4 fruit fly cellular contexts compared by ENCODE assay signal in the genomic region with DNA sequence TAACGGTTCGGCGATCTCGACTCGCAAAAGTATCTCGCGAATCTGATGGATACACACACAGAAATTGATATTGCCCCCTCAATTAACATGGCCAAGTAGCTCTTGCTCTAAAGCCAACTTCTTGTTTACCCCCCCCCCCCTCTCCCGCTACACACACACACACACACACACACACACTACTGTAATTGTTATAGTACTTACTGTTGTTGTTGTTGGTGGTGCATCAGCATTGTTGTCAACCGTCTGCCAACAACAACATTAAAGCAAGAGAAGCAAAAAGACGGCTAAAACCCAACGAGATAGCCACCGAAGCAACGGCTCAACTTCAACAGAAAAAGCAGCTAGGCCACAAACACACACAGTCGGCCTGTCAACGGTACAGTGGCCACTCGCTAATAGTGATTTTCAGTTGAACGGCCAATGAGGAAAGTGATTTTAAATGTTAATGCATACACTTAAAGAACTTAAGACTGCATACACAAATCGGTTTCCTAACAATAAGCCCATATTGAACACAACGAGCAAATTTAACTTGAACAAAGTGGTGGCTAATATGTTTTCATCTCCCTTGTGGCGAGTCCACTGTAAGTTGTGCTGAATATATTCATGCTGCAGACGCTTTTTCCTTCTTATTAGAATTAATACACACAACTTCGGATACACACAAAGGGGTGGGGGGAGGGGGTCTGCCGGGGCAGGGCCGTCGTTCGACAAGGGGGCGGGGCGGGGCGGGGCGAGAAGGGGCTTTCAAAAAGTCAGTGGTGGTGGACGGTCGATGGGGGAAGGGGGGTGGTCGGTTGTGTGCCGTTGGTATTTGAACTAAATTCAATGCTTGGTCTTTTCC.
TF ChIP-seq lines count a peak whose summit lies in the region.

No protein-coding gene starts in this region.

TF ChIP-seq in whole organism, embryonic, 481 proteins besides CTCF, POLR2A, EP300 and RAD21 (continued from another document and continues in another):
- TF ChIP-seq CG7963 (GFP tag; IDR thresholded peaks at IDR 0.05; lab: Robert Waterston, UW; ENCODE audit: partially characterized antibody) (no peak), z (GFP tag; IDR thresholded peaks at IDR 0.05; lab: Robert Waterston, UW) (no peak), CG3995 (GFP tag; optimal IDR thresholded peaks at IDR 0.05; lab: Kevin White, UChicago) (peak; percentile 41), kah (GFP tag; optimal IDR thresholded peaks at IDR 0.05; lab: Kevin White, UChicago) (peak; percentile 49), ttk (GFP tag; IDR thresholded peaks at IDR 0.05; lab: Robert Waterston, UW) (peak; percentile 83), CG1024 (GFP tag; IDR thresholded peaks at IDR 0.05; lab: Robert Waterston, UW) (peak; percentile 52; the same call in 1 of the 2 replicates), Mad (GFP tag; optimal IDR thresholded peaks at IDR 0.05; lab: Kevin White, UChicago) (peak; percentile 75), slou (GFP tag; optimal IDR thresholded peaks at IDR 0.05; lab: Kevin White, UChicago) (peak; percentile 30), tup (GFP tag; optimal IDR thresholded peaks at IDR 0.05; lab: Kevin White, UChicago) (peak; percentile 47), sd (tag; optimal IDR thresholded peaks at IDR 0.05; lab: Kevin White, UChicago) (peak; percentile 84), CG8281 (tag; optimal IDR thresholded peaks at IDR 0.05; lab: Kevin White, UChicago) (peak; percentile 65), btn (GFP tag; optimal IDR thresholded peaks at IDR 0.05; lab: Kevin White, UChicago) (peak; percentile 84), dmrt11E (tag; optimal IDR thresholded peaks at IDR 0.05; lab: Kevin White, UChicago) (peak; percentile 71), hth (optimal IDR thresholded peaks at IDR 0.05; lab: Kevin White, UChicago) (no peak), D19B (GFP tag; optimal IDR thresholded peaks at IDR 0.05; lab: Kevin White, UChicago) (peak; percentile 65), CG34376 (GFP tag; optimal IDR thresholded peaks at IDR 0.05; lab: Kevin White, UChicago) (peak; percentile 48), Awh (GFP tag; IDR thresholded peaks at IDR 0.05; lab: Robert Waterston, UW) (peak; percentile 79), knrl (GFP tag; IDR thresholded peaks at IDR 0.05; lab: Robert Waterston, UW; ENCODE audit: partially characterized antibody) (no peak), CG32772 (GFP tag; IDR thresholded peaks at IDR 0.05; lab: Robert Waterston, UW) (peak; percentile 89), Max (GFP tag; optimal IDR thresholded peaks at IDR 0.05; lab: Kevin White, UChicago) (peak; percentile 70), wor (GFP tag; IDR thresholded peaks at IDR 0.05; lab: Robert Waterston, UW) (peak; percentile 82), Neu2 (GFP tag; optimal IDR thresholded peaks at IDR 0.05; lab: Kevin White, UChicago; ENCODE audit: borderline replicate concordance) (no peak), CG32767 (GFP tag; IDR thresholded peaks at IDR 0.05; lab: Robert Waterston, UW) (peak; percentile 90), NFAT (GFP tag; IDR thresholded peaks at IDR 0.05; lab: Robert Waterston, UW) (peak; percentile 49; the same call in 1 of the 2 replicates), Med (GFP tag; lab: Kevin White, UChicago) (peak; percentile 98), Dek (tag; optimal IDR thresholded peaks at IDR 0.05; lab: Kevin White, UChicago) (peak; percentile 80), mam (GFP tag; optimal IDR thresholded peaks at IDR 0.05; lab: Kevin White, UChicago) (peak; percentile 84), Sin3A (optimal IDR thresholded peaks at IDR 0.05; lab: Kevin White, UChicago) (no peak), CG7357 (GFP tag; IDR thresholded peaks at IDR 0.05; lab: Robert Waterston, UW) (peak; percentile 85), CG10462 (GFP tag; optimal IDR thresholded peaks at IDR 0.05; lab: Kevin White, UChicago) (peak; percentile 61)

TF ChIP-seq in whole organism, prepupa, 60 proteins besides CTCF, POLR2A, EP300 and RAD21 (continued from another document and continues in another):
- TF ChIP-seq Sox15 (GFP tag; optimal IDR thresholded peaks at IDR 0.05; lab: Kevin White, UChicago) (peak; percentile 62), CG11902 (GFP tag; optimal IDR thresholded peaks at IDR 0.05; lab: Kevin White, UChicago) (peak; percentile 58), Ets21C (GFP tag; optimal IDR thresholded peaks at IDR 0.05; lab: Kevin White, UChicago) (peak; percentile 63), Sox102F (GFP tag; optimal IDR thresholded peaks at IDR 0.05; lab: Kevin White, UChicago) (peak; percentile 51), CG10669 (GFP tag; optimal IDR thresholded peaks at IDR 0.05; lab: Kevin White, UChicago) (peak; percentile 81), CG16779 (tag; optimal IDR thresholded peaks at IDR 0.05; lab: Kevin White, UChicago) (peak; percentile 48), CG1621 (tag; optimal IDR thresholded peaks at IDR 0.05; lab: Kevin White, UChicago) (peak; percentile 63), CG6792 (GFP tag; optimal IDR thresholded peaks at IDR 0.05; lab: Kevin White, UChicago) (peak; percentile 76), CG6854 (GFP tag; optimal IDR thresholded peaks at IDR 0.05; lab: Kevin White, UChicago) (no peak), CG8319 (GFP tag; optimal IDR thresholded peaks at IDR 0.05; lab: Kevin White, UChicago) (peak; percentile 61), eg (GFP tag; IDR thresholded peaks at IDR 0.05; lab: Robert Waterston, UW) (peak; percentile 88), fd59A (GFP tag; optimal IDR thresholded peaks at IDR 0.05; lab: Kevin White, UChicago) (peak; percentile 77), Lpt (GFP tag; optimal IDR thresholded peaks at IDR 0.05; lab: Kevin White, UChicago) (peak; percentile 69), Hr39 (GFP tag; optimal IDR thresholded peaks at IDR 0.05; lab: Kevin White, UChicago) (peak; percentile 77), fd85E (GFP tag; optimal IDR thresholded peaks at IDR 0.05; lab: Kevin White, UChicago) (peak; percentile 20), CG10631 (GFP tag; optimal IDR thresholded peaks at IDR 0.05; lab: Kevin White, UChicago) (peak; percentile 83), pdm3 (GFP tag; optimal IDR thresholded peaks at IDR 0.05; lab: Kevin White, UChicago) (peak; percentile 85), CG15336 (GFP tag; IDR thresholded peaks at IDR 0.05; lab: Robert Waterston, UW) (peak; percentile 91), lz (GFP tag; optimal IDR thresholded peaks at IDR 0.05; lab: Kevin White, UChicago) (peak; percentile 80), dac (GFP tag; optimal IDR thresholded peaks at IDR 0.05; lab: Kevin White, UChicago) (peak; percentile 77), vri (GFP tag; optimal IDR thresholded peaks at IDR 0.05; lab: Kevin White, UChicago) (peak; percentile 62), CG6276 (GFP tag; optimal IDR thresholded peaks at IDR 0.05; lab: Kevin White, UChicago) (peak; percentile 82), CG32006 (GFP tag; optimal IDR thresholded peaks at IDR 0.05; lab: Kevin White, UChicago) (peak; percentile 91), esn (GFP tag; optimal IDR thresholded peaks at IDR 0.05; lab: Kevin White, UChicago) (peak; percentile 75), OdsH (GFP tag; optimal IDR thresholded peaks at IDR 0.05; lab: Kevin White, UChicago) (peak; percentile 76), CG11762 (GFP tag; optimal IDR thresholded peaks at IDR 0.05; lab: Kevin White, UChicago; ENCODE audit: insufficient read depth) (peak; percentile 60), Eip78C (GFP tag; lab: Kevin White, UChicago) (peak; percentile 86), CG4318 (GFP tag; optimal IDR thresholded peaks at IDR 0.05; lab: Kevin White, UChicago) (peak; percentile 80), cyc (GFP tag; optimal IDR thresholded peaks at IDR 0.05; lab: Kevin White, UChicago) (peak; percentile 72), CG8119 (GFP tag; IDR thresholded peaks at IDR 0.05; lab: Robert Waterston, UW) (peak; percentile 87), dsx (GFP tag; optimal IDR thresholded peaks at IDR 0.05; lab: Kevin White, UChicago; ENCODE audit: poor library complexity, severe bottlenecking) (peak; percentile 60)

TF ChIP-seq in whole organism, pupa, 21 proteins besides CTCF, POLR2A, EP300 and RAD21 (continued from another document):
- peak; percentile 80 for TF ChIP-seq CG32121 (GFP tag; IDR thresholded peaks at IDR 0.05; lab: Robert Waterston, UW)
TF ChIP-seq in whole organism, pupa: peak in this region for 21.

TF ChIP-seq in whole organism, wandering third instar larva, 38 proteins besides CTCF, POLR2A, EP300 and RAD21 (continued from another document):
- TF ChIP-seq pan (optimal IDR thresholded peaks at IDR 0.05; lab: Kevin White, UChicago) (no peak), Hr83 (GFP tag; optimal IDR thresholded peaks at IDR 0.05; lab: Kevin White, UChicago; ENCODE audit: poor library complexity, severe bottlenecking) (no peak), GATAd (GFP tag; optimal IDR thresholded peaks at IDR 0.05; lab: Kevin White, UChicago) (no peak), usp (GFP tag; optimal IDR thresholded peaks at IDR 0.05; lab: Kevin White, UChicago) (no peak), Sp1 (GFP tag; optimal IDR thresholded peaks at IDR 0.05; lab: Kevin White, UChicago) (peak; percentile 61), ey (GFP tag; optimal IDR thresholded peaks at IDR 0.05; lab: Kevin White, UChicago) (peak; percentile 84), fru (GFP tag; optimal IDR thresholded peaks at IDR 0.05; lab: Kevin White, UChicago) (peak; percentile 84), N (GFP tag; optimal IDR thresholded peaks at IDR 0.05; lab: Kevin White, UChicago) (no peak), sage (GFP tag; optimal IDR thresholded peaks at IDR 0.05; lab: Kevin White, UChicago) (no peak), CrebA (GFP tag; optimal IDR thresholded peaks at IDR 0.05; lab: Kevin White, UChicago; ENCODE audit: borderline replicate concordance) (no peak), sv (GFP tag; optimal IDR thresholded peaks at IDR 0.05; lab: Kevin White, UChicago) (peak; percentile 53), brk (GFP tag; optimal IDR thresholded peaks at IDR 0.05; lab: Kevin White, UChicago) (peak; percentile 46), dl (GFP tag; optimal IDR thresholded peaks at IDR 0.05; lab: Kevin White, UChicago; ENCODE audit: insufficient read depth in 1 of 2, partially characterized antibody in 2 of 2) (no peak), Jra (GFP tag; optimal IDR thresholded peaks at IDR 0.05; lab: Kevin White, UChicago) (peak; percentile 40), h (GFP tag; optimal IDR thresholded peaks at IDR 0.05; lab: Kevin White, UChicago) (peak; percentile 85), woc (GFP tag; optimal IDR thresholded peaks at IDR 0.05; lab: Kevin White, UChicago) (peak; percentile 75), tai (GFP tag; optimal IDR thresholded peaks at IDR 0.05; lab: Kevin White, UChicago) (no peak)
